Worm (Caenorhabditis elegans) whole organism, L1 larva: ENCODE data around the gene F13E6.1.

ENCODE experiments used
- alr-1 ChIP-seq: fragments of 200-800 bp; sonication (Bioruptor generic); optimal IDR thresholded peaks from 2 replicates; lab custom pipeline; 2018; ENCODE audit warnings: borderline replicate concordance, mild to moderate bottlenecking, missing genetic modification characterization, missing compliant biosample characterization
- ama-1 ChIP-seq: fragments of 150-350 bp; optimal IDR thresholded peaks from 2 replicates; lab custom pipeline; 2014
- ceh-8 ChIP-seq: fragments of 200-800 bp; sonication (Bioruptor generic); optimal IDR thresholded peaks from 2 replicates; lab custom pipeline; 2018; ENCODE audit warnings: mild to moderate bottlenecking, missing genetic modification characterization, moderate library complexity, missing compliant biosample characterization
- lsy-2 ChIP-seq, 2 experiments: fragments of 150-350 bp; optimal IDR thresholded peaks; 2 replicates each; lab custom pipeline; 2014; ENCODE audit warnings: missing biosample characterization in 2 of 2, missing genetic modification characterization in 2 of 2
- nhr-76 ChIP-seq: sonication (generic microtip); optimal IDR thresholded peaks from 2 replicates; lab custom pipeline; 2017; ENCODE audit warnings: missing biosample characterization, missing genetic modification characterization
- sptf-1 ChIP-seq: fragments of 150-350 bp; optimal IDR thresholded peaks from 2 replicates; lab custom pipeline; 2014; ENCODE audit warnings: missing biosample characterization, missing genetic modification characterization
- unc-62 ChIP-seq: fragments of 150-350 bp; optimal IDR thresholded peaks from 2 replicates; lab custom pipeline; 2014; ENCODE audit warnings: missing biosample characterization, missing genetic modification reagents, missing genetic modification characterization
- zag-1 ChIP-seq: fragments of 150-350 bp; optimal IDR thresholded peaks from 2 replicates; lab custom pipeline; 2014; ENCODE audit warnings: missing biosample characterization, missing genetic modification characterization

- TF ChIP-seq lsy-2 (tag; optimal IDR thresholded peaks at IDR 0.05; lab: Kevin White, UChicago) (no peak), unc-62 (GFP tag; lab: Kevin White, UChicago) (no peak), ceh-8 (GFP tag; lab: Kevin White, UChicago) (no peak), zag-1 (tag; lab: Kevin White, UChicago) (no peak), sptf-1 (tag; lab: Kevin White, UChicago) (no peak), nhr-76 (tag; lab: Kevin White, UChicago) (no peak), ama-1 (lab: Kevin White, UChicago) (no peak), alr-1 (tag; lab: Kevin White, UChicago) (no peak)
Measured at ce11 chrX:10635608-10636007, 41.3 kb downstream of the F13E6.1 start, which contains the start of gene daf-12.
